Worm (Caenorhabditis elegans) whole organism, L1 larva: ENCODE data around the gene srd-27.

ENCODE experiments used
- C04F5.9 ChIP-seq: sonication (generic microtip); optimal IDR thresholded peaks from 2 replicates; lab custom pipeline; 2016; ENCODE audit warnings: missing genetic modification characterization, missing compliant biosample characterization
- C16A3.4 ChIP-seq: fragments of 150-350 bp; optimal IDR thresholded peaks from 2 replicates; lab custom pipeline; 2014; ENCODE audit warnings: missing biosample characterization, missing genetic modification characterization
- C34B4.2 ChIP-seq: sonication (generic microtip); optimal IDR thresholded peaks from 2 replicates; lab custom pipeline; 2017; ENCODE audit warnings: mild to moderate bottlenecking, missing genetic modification characterization, missing compliant biosample characterization
- aly-2 ChIP-seq: fragments of 150-350 bp; optimal IDR thresholded peaks from 2 replicates; lab custom pipeline; 2014; ENCODE audit warnings: missing biosample characterization, missing genetic modification characterization
- blmp-1 ChIP-seq: fragments of 150-350 bp; optimal IDR thresholded peaks from 2 replicates; lab custom pipeline; 2014; ENCODE audit warnings: missing biosample characterization, missing genetic modification characterization
- ceh-63 ChIP-seq: fragments of 200-800 bp; sonication (Bioruptor generic); optimal IDR thresholded peaks from 2 replicates; lab custom pipeline; 2018; ENCODE audit warnings: mild to moderate bottlenecking, missing genetic modification characterization, missing compliant biosample characterization
- ceh-82 ChIP-seq, 3 experiments: fragments of 150-350 bp in 1 of 3; sonication (generic microtip) in 2 of 3; optimal IDR thresholded peaks; 2 replicates each; lab custom pipeline; 2014 to 2017; ENCODE audit warnings: missing biosample characterization in 3 of 3, missing genetic modification characterization in 3 of 3
- efl-1 ChIP-seq, 4 experiments: fragments of 150-350 bp; optimal IDR thresholded peaks in 3 of 4; peaks in 1 of 4; 1 replicate in 1 of 4; 2 replicates in 3 of 4; lab custom pipeline; 2014; ENCODE audit warnings: missing biosample characterization in 2 of 4, missing genetic modification characterization in 2 of 4, missing genetic modification reagents in 2 of 4
- efl-3 ChIP-seq: fragments of 200-800 bp; sonication (Bioruptor generic); optimal IDR thresholded peaks from 2 replicates; lab custom pipeline; 2018; ENCODE audit warnings: mild to moderate bottlenecking, missing genetic modification characterization, missing compliant biosample characterization
- egl-13 ChIP-seq: sonication (generic microtip); optimal IDR thresholded peaks from 2 replicates; lab custom pipeline; 2016; ENCODE audit warnings: missing genotype, missing genetic modification reagents, missing genetic modification characterization, missing compliant biosample characterization
- egl-27 ChIP-seq, 2 experiments: fragments of 150-350 bp in 1 of 2; sonication (generic microtip); optimal IDR thresholded peaks; 3 replicates each; lab custom pipeline; 2017 to 2018; ENCODE audit warnings: missing biosample characterization in 2 of 2, missing genetic modification characterization in 2 of 2, missing genetic modification reagents in 2 of 2
- elt-3 ChIP-seq, 6 experiments: fragments of 150-350 bp in 1 of 6; sonication (generic microtip); optimal IDR thresholded peaks; 2 replicates each; lab custom pipeline; 2017 to 2018; ENCODE audit warnings: missing biosample characterization in 6 of 6, missing genetic modification characterization in 6 of 6, inconsistent platforms in 1 of 6
- ets-5 ChIP-seq: fragments of 200-800 bp; sonication (Bioruptor generic); IDR thresholded peaks from 2 replicates; pipeline ENCODE4 v1.3.6; 2022; ENCODE audit warnings: missing genetic modification characterization, missing compliant biosample characterization
- fkh-10 ChIP-seq: sonication (generic microtip); optimal IDR thresholded peaks from 2 replicates; lab custom pipeline; 2017; ENCODE audit warnings: missing biosample characterization, missing genetic modification reagents, missing genetic modification characterization
- fkh-8 ChIP-seq: sonication (generic microtip); optimal IDR thresholded peaks from 2 replicates; lab custom pipeline; 2016; ENCODE audit warnings: mild to moderate bottlenecking, missing genetic modification characterization, missing compliant biosample characterization
- grh-1 ChIP-seq: fragments of 200-800 bp; sonication (Bioruptor generic); IDR thresholded peaks from 2 replicates; pipeline ENCODE4 v1.3.6; 2022; ENCODE audit warnings: missing genetic modification reagents, missing genetic modification characterization, missing compliant biosample characterization
- hlh-4 ChIP-seq: sonication (generic microtip); optimal IDR thresholded peaks from 2 replicates; lab custom pipeline; 2016; ENCODE audit warnings: mild to moderate bottlenecking, missing genetic modification characterization, missing compliant biosample characterization
- hpl-2 ChIP-seq: fragments of 150-350 bp; optimal IDR thresholded peaks from 2 replicates; lab custom pipeline; 2014; ENCODE audit warnings: missing biosample characterization, missing genetic modification reagents, missing genetic modification characterization
- isw-1 ChIP-seq: fragments of 200-800 bp; sonication (Bioruptor generic); IDR thresholded peaks from 2 replicates; pipeline ENCODE4 v1.3.6; 2022; ENCODE audit warnings: missing genetic modification characterization, missing compliant biosample characterization
- lin-14 ChIP-seq: fragments of 200-800 bp; sonication (Bioruptor generic); optimal IDR thresholded peaks from 2 replicates; lab custom pipeline; 2018; ENCODE audit warnings: mild to moderate bottlenecking, missing genetic modification characterization, moderate library complexity, missing compliant biosample characterization
- lin-39 ChIP-seq: fragments of 150-350 bp; optimal IDR thresholded peaks from 2 replicates; lab custom pipeline; 2014; ENCODE audit warnings: missing biosample characterization, missing genetic modification reagents, missing genetic modification characterization
- mdl-1 ChIP-seq, 2 experiments: fragments of 150-350 bp; optimal IDR thresholded peaks; 2 replicates each; lab custom pipeline; 2014 to 2017; ENCODE audit warnings: missing biosample characterization in 2 of 2, missing genetic modification characterization in 2 of 2, inconsistent platforms in 1 of 2
- mep-1 ChIP-seq: fragments of 150-350 bp; optimal IDR thresholded peaks from 2 replicates; lab custom pipeline; 2014; ENCODE audit warnings: missing biosample characterization, missing genetic modification characterization
- nhr-19 ChIP-seq: fragments of 200-800 bp; sonication (Bioruptor generic); conservative IDR thresholded peaks from 2 replicates; pipeline ENCODE4 v1.3.6; 2022; ENCODE audit warnings: missing genetic modification characterization, missing compliant biosample characterization
- nhr-237 ChIP-seq: fragments of 150-350 bp; optimal IDR thresholded peaks from 2 replicates; lab custom pipeline; 2014; ENCODE audit warnings: missing biosample characterization, missing genetic modification characterization
- nhr-76 ChIP-seq: sonication (generic microtip); optimal IDR thresholded peaks from 2 replicates; lab custom pipeline; 2017; ENCODE audit warnings: missing biosample characterization, missing genetic modification characterization
- nhr-77 ChIP-seq: fragments of 150-350 bp; optimal IDR thresholded peaks from 2 replicates; lab custom pipeline; 2014; ENCODE audit warnings: missing biosample characterization, missing genetic modification characterization
- rnt-1 ChIP-seq: sonication (generic microtip); optimal IDR thresholded peaks from 2 replicates; lab custom pipeline; 2016; ENCODE audit warnings: mild to moderate bottlenecking, missing genetic modification characterization, moderate library complexity, missing compliant biosample characterization
- tlp-1 ChIP-seq: fragments of 150-350 bp; optimal IDR thresholded peaks from 2 replicates; lab custom pipeline; 2014; ENCODE audit warnings: missing biosample characterization, missing genetic modification characterization
- zag-1 ChIP-seq: fragments of 150-350 bp; optimal IDR thresholded peaks from 2 replicates; lab custom pipeline; 2014; ENCODE audit warnings: missing biosample characterization, missing genetic modification characterization
- zip-4 ChIP-seq: fragments of 200-800 bp; sonication (Bioruptor generic); optimal IDR thresholded peaks from 2 replicates; lab custom pipeline; 2018; ENCODE audit warnings: mild to moderate bottlenecking, missing genetic modification characterization, moderate library complexity, missing compliant biosample characterization

Gene srd-27

DNA sequence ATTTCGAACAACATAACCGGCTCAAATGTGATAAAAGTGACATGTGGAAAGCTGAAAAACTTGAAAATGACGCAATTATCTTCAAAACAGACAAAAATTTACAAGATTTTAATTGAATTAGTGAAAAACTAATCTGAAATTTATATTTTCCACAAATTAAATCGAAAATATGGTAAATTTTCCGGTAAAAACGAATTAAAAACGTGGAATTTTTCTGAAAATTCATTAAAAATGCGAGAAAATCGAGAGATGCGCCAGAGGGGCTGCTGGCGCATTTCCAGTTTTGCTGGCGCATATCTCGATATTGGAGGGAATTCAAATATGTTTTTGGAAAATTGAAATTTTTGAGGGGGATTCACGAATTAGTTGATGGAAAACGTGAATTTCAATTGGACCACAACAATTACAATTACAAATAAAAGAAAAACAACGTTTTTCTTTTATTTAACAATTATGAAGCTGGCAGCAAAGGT is 37.0 kb upstream of the srd-27 start, which contains the start of the genes haf-3 and F57A10.2 (continued):
- TF ChIP-seq egl-27 (tag; optimal IDR thresholded peaks at IDR 0.05; lab: Kevin White, UChicago) (peak; percentile 9 to 69), ceh-82 (tag; optimal IDR thresholded peaks at IDR 0.05; lab: Kevin White, UChicago) (peak; percentile 96 to 97 (median 97)), efl-3 (GFP tag; lab: Kevin White, UChicago) (peak; percentile 60), grh-1 (peak; percentile 93), ets-5 (GFP tag; lab: Robert Waterston, UW) (no peak), lin-39 (tag; lab: Kevin White, UChicago) (peak; percentile 94), nhr-77 (tag; lab: Kevin White, UChicago) (peak; percentile 82), ceh-63 (GFP tag; lab: Kevin White, UChicago) (no peak), nhr-237 (tag; lab: Kevin White, UChicago) (peak; percentile 50), nhr-76 (tag; lab: Kevin White, UChicago) (no peak), C04F5.9 (tag; lab: Kevin White, UChicago) (peak; percentile 66), hlh-4 (tag; lab: Kevin White, UChicago) (no peak), tlp-1 (tag; lab: Kevin White, UChicago) (no peak), zip-4 (GFP tag; lab: Kevin White, UChicago) (peak; percentile 85), C16A3.4 (peak; percentile 90), fkh-10 (peak; percentile 75)

- TF ChIP-seq nhr-19 (GFP tag; lab: Robert Waterston, UW): peak; percentile 17; the same call in 1 of the 2 replicates
Measured at ce11 chrV:15767385-15767784, 35.8 kb upstream of the srd-27 start.

- no peak for TF ChIP-seq efl-1 (optimal IDR thresholded peaks at IDR 0.05; lab: Kevin White, UChicago)
- peak in 1 of 2 experiments; percentile 81 for TF ChIP-seq efl-1 (GFP tag; optimal IDR thresholded peaks at IDR 0.05 in 1 of 2; lab: Kevin White, UChicago)
- no peak for TF ChIP-seq C34B4.2 (tag; lab: Kevin White, UChicago)
Measured at ce11 chrV:15769072-15769471, 34.1 kb upstream of the srd-27 start, which contains the start of gene F57A10.4. F57A10.4 (plus strand) TSS chrV:15769438.

ce11 chrV:15773141-15773540 is 30.0 kb upstream of the srd-27 start, which contains the start of gene nhr-60:
nhr-60 (minus strand) TSS chrV:15773241.
- no peak for TF ChIP-seq ceh-82 (tag; optimal IDR thresholded peaks at IDR 0.05; lab: Kevin White, UChicago)
- TF ChIP-seq C34B4.2 (tag; lab: Kevin White, UChicago): no peak
- TF ChIP-seq aly-2: no peak

- TF ChIP-seq mep-1 (tag; lab: Kevin White, UChicago) (no peak), elt-3 (tag; optimal IDR thresholded peaks at IDR 0.05; lab: Kevin White, UChicago) (no peak), blmp-1 (tag; lab: Kevin White, UChicago) (peak; percentile 18), efl-1 (optimal IDR thresholded peaks at IDR 0.05; lab: Kevin White, UChicago) (no peak), efl-1 (GFP tag; optimal IDR thresholded peaks at IDR 0.05 in 1 of 2; lab: Kevin White, UChicago) (peak in 1 of 2 experiments; percentile 78), rnt-1 (tag; lab: Kevin White, UChicago) (no peak), egl-13 (tag; lab: Kevin White, UChicago) (no peak), ceh-82 (tag; optimal IDR thresholded peaks at IDR 0.05; lab: Kevin White, UChicago) (no peak), lin-14 (GFP tag; lab: Kevin White, UChicago) (peak; percentile 10), fkh-10 (no peak), zag-1 (tag; lab: Kevin White, UChicago) (no peak), mdl-1 (tag; optimal IDR thresholded peaks at IDR 0.05; lab: Kevin White, UChicago) (no peak), fkh-8 (tag; lab: Kevin White, UChicago) (peak; percentile 14), C04F5.9 (tag; lab: Kevin White, UChicago) (no peak), isw-1 (GFP tag; lab: Robert Waterston, UW) (no peak), hpl-2 (GFP tag; lab: Kevin White, UChicago) (no peak)
- TF ChIP-seq, all 84 proteins: peak for 4
Measured at ce11 chrV:15773941-15774340, 29.2 kb upstream of the srd-27 start.
